Worm (Caenorhabditis elegans): ENCODE measurements around the gene poml-1.

DNA sequence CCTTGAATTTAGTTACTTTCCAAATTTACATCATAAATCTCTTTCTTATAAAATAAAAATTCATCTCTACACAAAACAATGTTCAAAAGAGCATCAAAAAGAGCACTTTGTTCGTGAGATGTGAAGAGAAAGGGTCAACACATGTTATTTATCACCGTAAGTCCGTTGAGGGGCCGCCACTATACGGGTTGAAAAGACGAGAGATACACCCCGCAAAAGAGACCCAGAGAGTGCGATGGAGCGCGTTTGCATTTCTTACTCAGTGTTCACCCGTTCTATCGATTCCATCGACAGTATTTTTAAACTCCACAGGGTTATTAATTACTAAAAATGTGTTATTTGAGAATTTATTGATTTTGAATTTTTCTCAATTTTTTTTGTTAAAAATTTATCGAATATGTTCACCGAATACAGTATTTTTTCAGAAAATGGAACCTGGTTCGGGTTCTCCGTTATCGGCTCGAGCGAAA, 4.2 kb upstream of the poml-1 start, which contains the start of gene pix-1:
- TF ChIP-seq pha-4 (tag; optimal IDR thresholded peaks at IDR 0.05) = peak; percentile 90
- no peak for TF ChIP-seq unc-39 (tag; optimal IDR thresholded peaks at IDR 0.05)
- peak; percentile 68 for TF ChIP-seq snpc-4 (tag; optimal IDR thresholded peaks at IDR 0.05)
- no peak for TF ChIP-seq nhr-77 (tag; optimal IDR thresholded peaks at IDR 0.05)
- no peak for TF ChIP-seq ztf-4 (tag; optimal IDR thresholded peaks at IDR 0.05)
- peak; percentile 79 for TF ChIP-seq lin-39 (tag; optimal IDR thresholded peaks at IDR 0.05)
- TF ChIP-seq nfya-1 (tag; optimal IDR thresholded peaks at IDR 0.05; ENCODE audit: insufficient read depth) = peak; percentile 56
- no peak for TF ChIP-seq ama-1 (optimal IDR thresholded peaks at IDR 0.05)

Data from whole organism, L3 larva.